Fruit fly (Drosophila melanogaster): ENCODE measurements around the gene CG17145.

- TF ChIP-seq Dll (optimal IDR thresholded peaks at IDR 0.05) (no peak), EcR (GFP tag; optimal IDR thresholded peaks at IDR 0.05) (no peak), pan (optimal IDR thresholded peaks at IDR 0.05) (no peak), psq (optimal IDR thresholded peaks at IDR 0.05) (no peak)
Measured at dm6 chr3L:20212022-20212421, 9.6 kb upstream of the CG17145 start, which contains the start of gene CG7017.

All from whole organism.